Worm (Caenorhabditis elegans) whole organism, midembryonic: Measurements from ENCODE around the gene F23H12.5.

ENCODE experiments used
- cog-1 ChIP-seq: sonication (generic microtip); optimal IDR thresholded peaks from 2 replicates; lab custom pipeline; 2016; ENCODE audit warnings: missing genetic modification characterization, missing compliant biosample characterization
- klf-2 ChIP-seq: fragments of 200-800 bp; sonication (Bioruptor generic); conservative IDR thresholded peaks from 2 replicates; pipeline ENCODE4 v1.3.6; 2022; ENCODE audit warnings: missing genetic modification reagents, missing genetic modification characterization, missing compliant biosample characterization
- med-1 ChIP-seq: sonication (generic microtip); optimal IDR thresholded peaks from 2 replicates; lab custom pipeline; 2017; ENCODE audit warnings: missing genetic modification characterization, mild to moderate bottlenecking, missing compliant biosample characterization, antibody characterized with exemption, missing genetic modification reagents; ENCODE audit not compliant: insufficient read depth
- ztf-29 ChIP-seq: fragments of 200-800 bp; sonication (Bioruptor generic); IDR thresholded peaks from 2 replicates; pipeline ENCODE4 v1.3.6; 2022; ENCODE audit warnings: missing genetic modification reagents, missing genetic modification characterization, missing compliant biosample characterization

DNA sequence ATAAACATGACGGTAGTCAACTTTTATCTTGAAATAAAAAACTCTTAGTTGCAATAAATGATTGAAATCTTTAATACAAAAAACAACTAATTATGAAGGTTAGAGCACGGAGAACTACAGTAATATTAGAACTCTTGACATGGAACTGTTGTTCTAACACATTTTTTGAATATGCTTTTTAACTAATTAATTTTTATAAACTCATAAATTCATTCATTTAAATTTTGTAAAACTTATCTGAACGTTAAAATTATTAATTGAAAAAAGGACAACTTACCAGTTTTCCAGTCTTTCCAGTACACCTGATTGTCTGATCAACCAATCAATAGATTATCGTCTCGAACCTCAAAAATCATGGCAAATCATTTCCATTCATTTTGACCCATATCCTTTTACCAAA, 6.0 kb upstream of the F23H12.5 start, which contains the start of gene sqt-3:
- TF ChIP-seq ztf-29 (GFP tag; lab: Robert Waterston, UW), result no peak
- TF ChIP-seq klf-2 (GFP tag; lab: Robert Waterston, UW), result no peak
- TF ChIP-seq med-1 (GFP tag; lab: Kevin White, UChicago), result no peak
- no peak for TF ChIP-seq cog-1
